Worm (Caenorhabditis elegans) whole organism, young adult: ENCODE data around the gene sna-2.

Experiments
- B0035.1 ChIP-seq: sonication (generic microtip); optimal IDR thresholded peaks from 2 replicates; lab custom pipeline; 2016; ENCODE audit warnings: missing genetic modification characterization, mild to moderate bottlenecking, missing compliant biosample characterization, missing genotype, missing genetic modification reagents
- C06A6.2 ChIP-seq: fragments of 200-800 bp; sonication (Bioruptor generic); conservative IDR thresholded peaks from 2 replicates; pipeline ENCODE4 v1.3.6; 2022; ENCODE audit warnings: missing genetic modification characterization, missing compliant biosample characterization
- F23B12.7 ChIP-seq: sonication (generic microtip); optimal IDR thresholded peaks from 2 replicates; lab custom pipeline; 2017; ENCODE audit warnings: missing genetic modification characterization, mild to moderate bottlenecking, missing compliant biosample characterization, antibody characterized with exemption, moderate library complexity; ENCODE audit not compliant: insufficient read depth
- Y53F4B.3 ChIP-seq: fragments of 200-800 bp; sonication (Bioruptor generic); IDR thresholded peaks from 2 replicates; pipeline ENCODE4 v1.3.6; 2022; ENCODE audit warnings: missing genetic modification reagents, missing genetic modification characterization, missing compliant biosample characterization
- Y79H2A.3 ChIP-seq: fragments of 200-800 bp; sonication (Bioruptor generic); conservative IDR thresholded peaks from 2 replicates; pipeline ENCODE4 v1.3.6; 2022; ENCODE audit warnings: missing genetic modification reagents, missing genetic modification characterization, missing compliant biosample characterization
- ZK185.1 ChIP-seq: sonication (generic microtip); optimal IDR thresholded peaks from 2 replicates; lab custom pipeline; 2016; ENCODE audit warnings: mild to moderate bottlenecking, missing genetic modification characterization, missing compliant biosample characterization; ENCODE audit not compliant: poor library complexity, severe bottlenecking
- ama-1 ChIP-seq, 3 experiments: fragments of 150-350 bp in 1 of 3; sonication (generic microtip) in 2 of 3; optimal IDR thresholded peaks; 2 replicates each; lab custom pipeline; 2014 to 2018; ENCODE audit warnings: missing biosample characterization in 2 of 3, missing genetic modification characterization in 2 of 3, missing genetic modification reagents in 2 of 3
- bed-2 ChIP-seq: fragments of 200-800 bp; sonication (Bioruptor generic); IDR thresholded peaks from 2 replicates; pipeline ENCODE4 v1.3.6; 2022; ENCODE audit warnings: missing genetic modification reagents, missing genetic modification characterization, missing compliant biosample characterization
- pha-4 ChIP-seq: fragments of 150-350 bp; sonication (generic microtip); optimal IDR thresholded peaks from 2 replicates; lab custom pipeline; 2014; ENCODE audit warnings: missing biosample characterization, missing genetic modification reagents, missing genetic modification characterization
- rcor-1 ChIP-seq: fragments of 200-800 bp; sonication (Bioruptor generic); IDR thresholded peaks from 2 replicates; pipeline ENCODE4 v1.3.6; 2022; ENCODE audit warnings: missing genetic modification reagents, missing genetic modification characterization, missing compliant biosample characterization
- snpc-4 ChIP-seq, 5 experiments: fragments of 150-350 bp in 1 of 5; sonication (generic microtip) in 4 of 5; optimal IDR thresholded peaks; 2 replicates each; lab custom pipeline; 2014 to 2018; ENCODE audit warnings: missing genetic modification characterization in 5 of 5, missing biosample characterization in 3 of 5, antibody characterized with exemption in 2 of 5, mild to moderate bottlenecking in 2 of 5, missing compliant biosample characterization in 2 of 5, missing genotype in 2 of 5, moderate library complexity in 2 of 5, missing genetic modification reagents in 1 of 5
- unc-130 ChIP-seq: sonication (generic microtip); optimal IDR thresholded peaks from 2 replicates; lab custom pipeline; 2016; ENCODE audit warnings: missing genetic modification reagents, missing genetic modification characterization, missing compliant biosample characterization
- xnd-1 ChIP-seq: sonication (generic microtip); optimal IDR thresholded peaks from 2 replicates; lab custom pipeline; 2016; ENCODE audit warnings: missing genotype, missing genetic modification reagents, missing genetic modification characterization, missing compliant biosample characterization
- ztf-26 ChIP-seq: sonication (generic microtip); optimal IDR thresholded peaks from 2 replicates; lab custom pipeline; 2017; ENCODE audit warnings: missing genetic modification characterization, missing compliant biosample characterization

- TF ChIP-seq bed-2, result no peak
- TF ChIP-seq C06A6.2 (GFP tag; lab: Robert Waterston, UW), result no peak
- TF ChIP-seq ZK185.1 (tag; lab: Kevin White, UChicago), result no peak
- TF ChIP-seq F23B12.7 (tag; lab: Kevin White, UChicago), result no peak
- TF ChIP-seq B0035.1 (tag; lab: Kevin White, UChicago), result no peak
- no peak for TF ChIP-seq snpc-4 (GFP tag; optimal IDR thresholded peaks at IDR 0.05; lab: Kevin White, UChicago)
- no peak for TF ChIP-seq snpc-4 (tag; optimal IDR thresholded peaks at IDR 0.05; lab: Kevin White, UChicago)
- no peak for TF ChIP-seq rcor-1 (GFP tag; lab: Robert Waterston, UW)
- no peak for TF ChIP-seq xnd-1 (tag; lab: Kevin White, UChicago)
- TF ChIP-seq pha-4 (tag; lab: Kevin White, UChicago), result no peak
- no peak for TF ChIP-seq Y79H2A.3 (GFP tag; lab: Robert Waterston, UW)
- no peak for TF ChIP-seq Y53F4B.3 (GFP tag; lab: Robert Waterston, UW)
- no peak for TF ChIP-seq ama-1 (optimal IDR thresholded peaks at IDR 0.05; lab: Kevin White, UChicago)
- TF ChIP-seq ama-1 (GFP tag; optimal IDR thresholded peaks at IDR 0.05; lab: Kevin White, UChicago), result no peak
- no peak for TF ChIP-seq unc-130
- TF ChIP-seq ztf-26 (tag; lab: Kevin White, UChicago), result no peak
Observed at ce11 chrIV:9744905-9745304, 32.5 kb downstream of the sna-2 start, which contains the start of gene C28D4.4.
